Fruit fly (Drosophila melanogaster): Measurements from ENCODE around the gene CG31415.

The CG31415 gene

DNA sequence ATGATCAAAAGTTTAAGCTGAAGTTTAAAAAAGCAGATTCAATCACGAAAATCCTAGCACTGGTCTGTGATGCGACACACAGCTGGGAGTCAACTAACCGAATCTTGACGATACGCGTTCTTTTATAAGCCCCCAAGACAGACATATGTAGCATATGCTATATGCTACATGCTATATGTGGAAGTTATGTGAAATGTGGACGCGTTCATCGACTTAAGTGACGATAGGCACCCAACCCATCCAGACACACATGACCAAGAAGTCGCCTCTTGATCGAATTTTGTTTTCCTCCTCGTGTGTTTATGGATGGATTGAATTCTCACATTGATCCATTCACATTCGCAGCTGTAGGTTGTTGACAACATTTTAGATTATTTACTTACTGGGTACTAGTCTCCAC, 10.2 kb upstream of the CG31415 start, which contains the start of gene alphaTub85E:
alphaTub85E (minus strand) TSS at position 101 of the 400 bp plus-strand sequence.
- TF ChIP-seq D1 (tag; optimal IDR thresholded peaks at IDR 0.05) = no peak
- no peak for TF ChIP-seq CG14655 (GFP tag; optimal IDR thresholded peaks at IDR 0.05)
- TF ChIP-seq CG4496 (GFP tag; IDR thresholded peaks at IDR 0.05) = no peak

DNA sequence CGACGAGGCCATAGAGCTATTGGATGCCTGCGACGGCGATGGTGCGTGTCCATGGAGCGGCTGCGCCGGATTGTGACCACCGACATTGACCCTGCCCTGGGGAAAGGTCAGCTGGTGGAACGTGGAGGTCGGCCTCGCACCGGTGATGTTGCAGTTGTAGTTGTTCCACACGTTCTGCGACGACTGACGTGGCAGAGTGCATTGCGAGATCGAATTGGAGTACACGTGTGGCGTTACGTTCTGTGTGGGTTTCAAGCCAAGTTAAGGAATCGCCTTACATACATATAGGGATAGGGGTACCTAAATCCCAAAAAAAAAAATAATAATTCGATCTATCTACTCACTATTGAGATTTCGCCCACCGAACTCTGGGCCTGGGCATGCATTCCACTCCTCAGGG, 8.2 kb upstream of the CG31415 start:
- TF ChIP-seq CG13204 (GFP tag; optimal IDR thresholded peaks at IDR 0.05) (no peak), CG17806 (tag; optimal IDR thresholded peaks at IDR 0.05) (no peak), Pif1A (GFP tag; optimal IDR thresholded peaks at IDR 0.05) (no peak), Snoo (tag; optimal IDR thresholded peaks at IDR 0.05) (no peak), CG4496 (GFP tag; IDR thresholded peaks at IDR 0.05) (no peak), rn (GFP tag; IDR thresholded peaks at IDR 0.05) (no peak), EcR (GFP tag; optimal IDR thresholded peaks at IDR 0.05) (no peak), D1 (tag; optimal IDR thresholded peaks at IDR 0.05) (no peak)

DNA sequence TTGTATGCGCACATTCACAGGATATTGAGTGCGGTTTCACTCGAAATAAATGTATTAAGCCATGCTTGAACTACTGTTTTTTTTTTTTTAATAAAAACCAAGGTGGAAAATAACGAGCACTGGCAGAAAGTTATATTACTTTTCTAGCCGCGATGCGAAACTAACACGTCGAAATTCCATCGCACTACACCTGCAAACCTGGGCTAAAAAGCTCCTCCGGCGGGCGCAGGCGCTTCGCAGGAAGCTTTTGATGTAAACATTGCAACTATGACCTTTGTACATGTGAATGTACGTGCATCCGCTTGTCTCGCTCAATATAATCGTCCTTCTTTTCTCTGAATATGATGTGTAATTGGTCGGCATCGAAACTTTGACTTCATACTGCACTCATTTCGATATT, 3.5 kb upstream of the CG31415 start, which contains the start of gene side-VII:
side-VII (minus strand) TSS at position 187 of the 400 bp plus-strand sequence.
- TF ChIP-seq CG9948 (tag; optimal IDR thresholded peaks at IDR 0.05) (no peak), fd96Ca (GFP tag; IDR thresholded peaks at IDR 0.05) (no peak), CG8301 (tag; optimal IDR thresholded peaks at IDR 0.05) (no peak), Ets98B (GFP tag; IDR thresholded peaks at IDR 0.05) (no peak), D1 (tag; optimal IDR thresholded peaks at IDR 0.05) (no peak), CG15710 (tag; optimal IDR thresholded peaks at IDR 0.05) (no peak), CG34367 (tag; optimal IDR thresholded peaks at IDR 0.05) (no peak), rn (GFP tag; IDR thresholded peaks at IDR 0.05) (no peak), CG12605 (GFP tag; IDR thresholded peaks at IDR 0.05) (no peak), CG8159 (tag; optimal IDR thresholded peaks at IDR 0.05) (no peak), CG32121 (GFP tag; IDR thresholded peaks at IDR 0.05) (no peak), Pif1B (GFP tag; optimal IDR thresholded peaks at IDR 0.05) (no peak), CG17806 (tag; optimal IDR thresholded peaks at IDR 0.05) (no peak), CG14655 (GFP tag; optimal IDR thresholded peaks at IDR 0.05) (no peak), Pif1A (GFP tag; optimal IDR thresholded peaks at IDR 0.05) (no peak), CG4496 (GFP tag; IDR thresholded peaks at IDR 0.05) (no peak), CG13204 (GFP tag; optimal IDR thresholded peaks at IDR 0.05) (no peak)

DNA sequence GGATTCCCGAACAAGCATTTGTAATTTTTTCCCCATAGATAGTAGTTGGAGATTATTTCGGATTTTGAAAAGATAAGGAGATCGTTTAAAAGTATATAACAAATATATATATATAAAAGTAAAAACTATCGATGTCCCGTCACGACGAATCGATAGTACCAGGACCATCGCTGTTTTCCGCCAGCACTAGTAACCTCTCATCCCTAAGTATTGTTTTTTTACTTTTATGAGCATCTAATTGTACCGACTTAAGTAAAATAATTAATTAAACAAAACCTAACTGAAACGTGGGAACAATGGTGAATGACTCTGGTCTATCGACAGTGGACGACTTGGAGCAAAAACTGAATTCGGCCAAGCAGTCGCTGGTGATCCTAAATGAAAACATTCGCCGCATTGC, 2.6 kb upstream of the CG31415 start, which contains the start of gene Pnn:
Pnn (plus strand) TSS at position 187 of the 400 bp plus-strand sequence.
- no peak for TF ChIP-seq CG32121 (GFP tag; IDR thresholded peaks at IDR 0.05)
- TF ChIP-seq CG14655 (GFP tag; optimal IDR thresholded peaks at IDR 0.05) = no peak
- TF ChIP-seq CG15710 (tag; optimal IDR thresholded peaks at IDR 0.05) = no peak
- no peak for TF ChIP-seq Ets98B (GFP tag; IDR thresholded peaks at IDR 0.05)
- TF ChIP-seq D1 (tag; optimal IDR thresholded peaks at IDR 0.05) = no peak
- TF ChIP-seq CG8301 (tag; optimal IDR thresholded peaks at IDR 0.05) = no peak
- no peak for TF ChIP-seq CG34367 (tag; optimal IDR thresholded peaks at IDR 0.05)

DNA sequence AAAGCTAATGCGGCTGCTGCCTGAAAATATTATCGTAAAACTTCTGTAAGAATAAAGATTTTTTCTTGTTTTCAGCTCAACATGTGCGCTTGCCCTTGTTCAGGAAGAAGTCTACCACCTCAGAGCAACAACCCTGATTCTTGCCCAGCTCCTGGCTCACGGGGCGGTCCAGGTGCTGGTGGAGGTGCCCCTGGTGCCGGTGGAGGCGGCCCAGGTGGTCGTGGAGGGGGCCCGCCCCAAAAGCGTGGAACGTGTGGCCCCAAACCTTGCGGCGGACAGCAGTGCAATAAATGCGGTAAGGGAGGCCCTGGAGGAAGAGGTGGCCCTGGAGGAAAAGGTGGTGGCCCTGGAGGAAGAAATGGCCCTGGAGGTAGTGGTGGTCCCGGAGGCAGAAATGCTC, 678 bp downstream of the CG31415 start:
- TF ChIP-seq CG13204 (GFP tag; optimal IDR thresholded peaks at IDR 0.05) (no peak), EcR (GFP tag; optimal IDR thresholded peaks at IDR 0.05) (no peak), D1 (tag; optimal IDR thresholded peaks at IDR 0.05) (no peak), Snoo (tag; optimal IDR thresholded peaks at IDR 0.05) (no peak), gl (tag; optimal IDR thresholded peaks at IDR 0.05) (no peak), CG15710 (tag; optimal IDR thresholded peaks at IDR 0.05) (no peak)

DNA sequence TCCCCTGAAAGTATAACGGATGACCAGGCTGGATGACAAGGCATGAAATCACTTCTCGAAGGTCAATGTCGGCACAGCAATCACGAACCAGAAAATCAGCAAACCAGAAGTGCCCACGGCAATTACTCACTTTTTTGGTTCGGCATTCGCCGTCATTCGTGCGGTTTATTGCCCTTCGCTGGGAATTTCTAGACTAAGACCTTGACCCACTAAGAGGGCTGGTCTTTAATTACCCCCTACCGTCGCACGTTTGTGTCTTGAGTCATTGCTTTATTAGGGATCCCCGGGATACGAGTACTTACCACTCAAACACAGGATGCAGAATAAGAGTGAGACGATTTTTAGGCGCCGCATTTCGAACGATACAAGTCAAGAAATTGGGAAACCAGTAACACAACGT, 2.1 kb downstream of the CG31415 start:
- TF ChIP-seq EcR (GFP tag; optimal IDR thresholded peaks at IDR 0.05) (peak; percentile 76), gl (tag; optimal IDR thresholded peaks at IDR 0.05) (no peak), CG14655 (GFP tag; optimal IDR thresholded peaks at IDR 0.05) (no peak), CG17806 (tag; optimal IDR thresholded peaks at IDR 0.05) (no peak), CG13204 (GFP tag; optimal IDR thresholded peaks at IDR 0.05) (no peak), CG34367 (tag; optimal IDR thresholded peaks at IDR 0.05) (no peak)

DNA sequence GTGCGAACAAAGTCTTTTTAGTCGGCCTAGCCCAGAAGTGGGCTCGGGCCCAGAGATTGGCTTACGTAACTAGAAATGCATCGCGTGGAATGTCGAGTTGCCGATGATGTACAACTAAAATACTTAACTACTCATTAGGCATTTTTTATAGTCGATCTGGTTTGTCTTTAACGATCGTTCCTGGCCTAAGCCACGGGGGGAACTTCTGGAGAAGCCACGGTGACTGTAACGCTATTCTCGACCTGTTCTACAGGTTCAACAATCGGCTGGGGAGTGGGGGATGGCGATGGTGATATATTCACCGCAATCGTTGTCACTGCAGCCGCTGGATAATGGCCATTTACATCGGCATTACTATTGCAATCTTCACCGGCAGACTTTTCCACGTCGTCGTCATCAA, 3.0 kb downstream of the CG31415 start, which contains the start of gene CG34409:
CG34409 (minus strand) TSS at position 101 of the 400 bp plus-strand sequence.
- TF ChIP-seq EcR (GFP tag; optimal IDR thresholded peaks at IDR 0.05) (peak; percentile 9), rn (GFP tag; IDR thresholded peaks at IDR 0.05) (no peak)

DNA sequence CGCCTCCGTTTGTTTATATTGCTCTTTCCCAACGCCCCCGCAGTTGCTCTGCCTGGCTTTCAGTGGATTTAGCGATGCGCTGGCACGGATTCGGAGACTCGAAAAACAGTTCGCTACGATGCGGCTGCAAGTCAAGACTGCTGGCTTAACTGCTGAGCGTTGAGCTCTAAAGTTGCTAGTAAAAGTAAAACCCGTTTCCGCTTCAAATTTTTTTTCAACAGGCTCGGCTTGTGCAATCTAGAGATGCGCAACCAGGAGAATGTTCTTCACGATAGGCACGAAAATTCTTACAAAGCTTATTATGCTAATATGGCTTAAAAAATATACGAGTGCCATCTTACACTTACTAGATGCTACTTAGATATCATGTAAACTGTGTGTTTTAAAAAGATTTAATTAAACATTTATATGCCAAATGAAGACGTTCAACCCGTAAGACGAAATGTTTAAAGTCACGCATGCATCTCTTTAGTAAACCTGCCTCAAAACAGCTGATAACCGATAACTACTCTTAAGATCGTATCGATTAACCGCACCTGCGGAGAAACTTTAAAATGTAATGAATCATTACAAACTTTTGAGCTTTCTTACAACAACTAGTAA, 4.1 kb downstream of the CG31415 start, which contains the start of gene CG12948:
CG12948 (minus strand) TSS at position 473 of the 603 bp plus-strand sequence.
- TF ChIP-seq CG8301 (tag; optimal IDR thresholded peaks at IDR 0.05) (no peak), CG14655 (GFP tag; optimal IDR thresholded peaks at IDR 0.05) (no peak), Ets98B (GFP tag; IDR thresholded peaks at IDR 0.05) (peak; percentile 35; the same call in 1 of the 2 replicates), CG34367 (tag; optimal IDR thresholded peaks at IDR 0.05) (no peak), Snoo (tag; optimal IDR thresholded peaks at IDR 0.05) (peak; percentile 55), CG8159 (tag; optimal IDR thresholded peaks at IDR 0.05) (no peak), CG4496 (GFP tag; IDR thresholded peaks at IDR 0.05) (peak; percentile 47; the same call in 1 of the 3 replicates), CG9948 (tag; optimal IDR thresholded peaks at IDR 0.05) (peak; percentile 24), Pif1B (GFP tag; optimal IDR thresholded peaks at IDR 0.05) (no peak), CG17806 (tag; optimal IDR thresholded peaks at IDR 0.05) (peak; percentile 23), CG10348 (GFP tag; IDR thresholded peaks at IDR 0.05) (no peak), gl (tag; optimal IDR thresholded peaks at IDR 0.05) (peak; percentile 29), D1 (tag; optimal IDR thresholded peaks at IDR 0.05) (no peak), CG15710 (tag; optimal IDR thresholded peaks at IDR 0.05) (peak; percentile 53), rn (GFP tag; IDR thresholded peaks at IDR 0.05) (no peak), EcR (GFP tag; optimal IDR thresholded peaks at IDR 0.05) (peak; percentile 51), fd96Ca (GFP tag; IDR thresholded peaks at IDR 0.05) (peak; percentile 7; the same call in 1 of the 3 replicates), CG12605 (GFP tag; IDR thresholded peaks at IDR 0.05) (no peak), CG13204 (GFP tag; optimal IDR thresholded peaks at IDR 0.05) (no peak), Pif1A (GFP tag; optimal IDR thresholded peaks at IDR 0.05) (no peak), CG32121 (GFP tag; IDR thresholded peaks at IDR 0.05) (peak; percentile 24; the same call in 1 of the 2 replicates)

Measured in whole organism, pupa.